Fruit fly (Drosophila melanogaster) Kc167 (cell line): ENCODE data around the gene SdhD.

Experiments used
- Myc ChIP-seq: fragments of >200 bp; optimal IDR thresholded peaks from 2 replicates; lab custom pipeline; 2017; ENCODE audit warnings: missing external identifiers
- Sin3A ChIP-seq: fragments of >200 bp; optimal IDR thresholded peaks from 2 replicates; lab custom pipeline; 2018; ENCODE audit warnings: missing external identifiers
- h ChIP-seq: fragments of >200 bp; optimal IDR thresholded peaks from 3 replicates; lab custom pipeline; 2018; ENCODE audit warnings: missing external identifiers
- insv ChIP-seq: fragments of >200 bp; optimal IDR thresholded peaks from 3 replicates; lab custom pipeline; 2018; ENCODE audit warnings: missing external identifiers
- psq ChIP-seq: fragments of >200 bp; optimal IDR thresholded peaks from 2 replicates; lab custom pipeline; 2017; ENCODE audit warnings: missing external identifiers
- ttk ChIP-seq: sonication (Bioruptor generic); optimal IDR thresholded peaks from 2 replicates; lab custom pipeline; 2017; ENCODE audit warnings: missing external identifiers

SdhD gene

dm6 chr3R:23782456-23783402, 22.3 kb upstream of the SdhD start:
- TF ChIP-seq psq (lab: Kevin White, UChicago) (no peak), ttk (lab: Kevin White, UChicago) (no peak), Myc (lab: Kevin White, UChicago) (no peak), Sin3A (no peak), h (lab: Kevin White, UChicago) (no peak), insv (lab: Kevin White, UChicago) (no peak)

dm6 chr3R:23781466-23781935, 21.1 kb upstream of the SdhD start, which contains the start of the genes Nup98-96 and mbc:
Nup98-96 (minus strand) TSS chr3R:23781621.
mbc (plus strand) TSS chr3R:23781765.
- TF ChIP-seq Sin3A = no peak
- TF ChIP-seq Myc (lab: Kevin White, UChicago) = no peak
- TF ChIP-seq ttk (lab: Kevin White, UChicago) = no peak

dm6 chr3R:23780757-23781156, 20.4 kb upstream of the SdhD start:
- TF ChIP-seq h (lab: Kevin White, UChicago) (no peak), Myc (lab: Kevin White, UChicago) (no peak), insv (lab: Kevin White, UChicago) (no peak), Sin3A (no peak), ttk (lab: Kevin White, UChicago) (no peak), psq (lab: Kevin White, UChicago) (no peak)

- TF ChIP-seq Sin3A = no peak
- TF ChIP-seq Myc (lab: Kevin White, UChicago) = no peak
- TF ChIP-seq psq (lab: Kevin White, UChicago) = no peak
- no peak for TF ChIP-seq ttk (lab: Kevin White, UChicago)
- TF ChIP-seq h (lab: Kevin White, UChicago) = no peak
- no peak for TF ChIP-seq insv (lab: Kevin White, UChicago)
These were observed 13.4 kb upstream of the SdhD start, which contains the start of gene CG10208 for dm6 chr3R:23773610-23774364. CG10208 (minus strand) TSS chr3R:23774127.

- no peak for TF ChIP-seq psq (lab: Kevin White, UChicago)
- no peak for TF ChIP-seq Myc (lab: Kevin White, UChicago)
- no peak for TF ChIP-seq Sin3A
- no peak for TF ChIP-seq h (lab: Kevin White, UChicago)
These were observed 12.4 kb upstream of the SdhD start, which contains the start of gene tst for dm6 chr3R:23772808-23773207. tst (minus strand) TSS chr3R:23772859.

- TF ChIP-seq insv (lab: Kevin White, UChicago) (no peak), Myc (lab: Kevin White, UChicago) (no peak), ttk (lab: Kevin White, UChicago) (no peak), Sin3A (no peak), h (lab: Kevin White, UChicago) (no peak), psq (lab: Kevin White, UChicago) (no peak)
These were observed 7.0 kb upstream of the SdhD start, which contains the start of the genes CG10214 and CG10375 for dm6 chr3R:23767417-23767853. CG10214 (minus strand) TSS chr3R:23767488. CG10375 (plus strand) TSS chr3R:23767712.

dm6 chr3R:23763622-23764273, 3.3 kb upstream of the SdhD start, which contains the start of gene Lsd-1:
Lsd-1 (plus strand) TSS chr3R:23763857.
- no peak for TF ChIP-seq psq (lab: Kevin White, UChicago)
- no peak for TF ChIP-seq insv (lab: Kevin White, UChicago)
- TF ChIP-seq h (lab: Kevin White, UChicago) = no peak
- TF ChIP-seq ttk (lab: Kevin White, UChicago) = no peak
- TF ChIP-seq Sin3A = no peak
- no peak for TF ChIP-seq Myc (lab: Kevin White, UChicago)

- TF ChIP-seq h (lab: Kevin White, UChicago) (no peak), insv (lab: Kevin White, UChicago) (no peak), psq (lab: Kevin White, UChicago) (no peak), Sin3A (no peak)
These were observed 2.6 kb upstream of the SdhD start, which contains the start of gene udt for dm6 chr3R:23763015-23763414. udt (minus strand) TSS chr3R:23763263.

dm6 chr3R:23757912-23758607, 2.3 kb downstream of the SdhD start, which contains the start of the genes PTPMT1 and Hrd3:
PTPMT1 (plus strand) TSS chr3R:23758339.
Hrd3 (minus strand) TSS chr3R:23758557.
- TF ChIP-seq Myc (lab: Kevin White, UChicago) (no peak), ttk (lab: Kevin White, UChicago) (no peak), psq (lab: Kevin White, UChicago) (no peak), h (lab: Kevin White, UChicago) (no peak), Sin3A (no peak), insv (lab: Kevin White, UChicago) (no peak)

dm6 chr3R:23752728-23753127, 7.7 kb downstream of the SdhD start, which contains the start of the genes RanBP3 and Rpt5:
RanBP3 (minus strand) TSS chr3R:23752834.
Rpt5 (plus strand) TSS chr3R:23752876.
- TF ChIP-seq Sin3A = no peak
